Fruit fly (Drosophila melanogaster): ENCODE results near the gene Tudor-SN.

- TF ChIP-seq bab1 (GFP tag; optimal IDR thresholded peaks at IDR 0.05): no peak
- no peak for TF ChIP-seq CG7101 (tag; optimal IDR thresholded peaks at IDR 0.05)
- no peak for TF ChIP-seq toe (GFP tag; optimal IDR thresholded peaks at IDR 0.05)
- TF ChIP-seq CG33017 (tag; optimal IDR thresholded peaks at IDR 0.05): no peak
- no peak for TF ChIP-seq CG12768 (GFP tag; optimal IDR thresholded peaks at IDR 0.05)
- TF ChIP-seq Mnt (GFP tag; optimal IDR thresholded peaks at IDR 0.05): no peak
- TF ChIP-seq Crg-1 (GFP tag; optimal IDR thresholded peaks at IDR 0.05): no peak
- TF ChIP-seq tj (GFP tag; optimal IDR thresholded peaks at IDR 0.05): no peak
- no peak for TF ChIP-seq CG7045 (GFP tag; optimal IDR thresholded peaks at IDR 0.05)
- no peak for TF ChIP-seq kay (GFP tag; ENCODE audit: borderline replicate concordance)
- TF ChIP-seq cnc (optimal IDR thresholded peaks at IDR 0.05): no peak
- no peak for TF ChIP-seq ovo (GFP tag; optimal IDR thresholded peaks at IDR 0.05)
Observed at dm6 chr3L:291583-292145, 27.5 kb upstream of the Tudor-SN start.

All from whole organism, adult.